Worm (Caenorhabditis elegans) whole organism, L1 larva: ENCODE results near the gene pro-1.

Source experiments
- C16A3.4 ChIP-seq: fragments of 150-350 bp; optimal IDR thresholded peaks from 2 replicates; lab custom pipeline; 2014; ENCODE audit warnings: missing biosample characterization, missing genetic modification characterization
- C34B4.2 ChIP-seq: sonication (generic microtip); optimal IDR thresholded peaks from 2 replicates; lab custom pipeline; 2017; ENCODE audit warnings: mild to moderate bottlenecking, missing genetic modification characterization, missing compliant biosample characterization
- Y116A8C.19 ChIP-seq: sonication (generic microtip); optimal IDR thresholded peaks from 2 replicates; lab custom pipeline; 2016; ENCODE audit warnings: missing compliant biosample characterization, missing genetic modification characterization, borderline replicate concordance
- aha-1 ChIP-seq: fragments of 150-350 bp; optimal IDR thresholded peaks from 2 replicates; lab custom pipeline; 2014; ENCODE audit warnings: missing biosample characterization, missing genetic modification characterization
- alr-1 ChIP-seq: fragments of 200-800 bp; sonication (Bioruptor generic); optimal IDR thresholded peaks from 2 replicates; lab custom pipeline; 2018; ENCODE audit warnings: borderline replicate concordance, mild to moderate bottlenecking, missing genetic modification characterization, missing compliant biosample characterization
- blmp-1 ChIP-seq: fragments of 150-350 bp; optimal IDR thresholded peaks from 2 replicates; lab custom pipeline; 2014; ENCODE audit warnings: missing biosample characterization, missing genetic modification characterization
- ceh-63 ChIP-seq: fragments of 200-800 bp; sonication (Bioruptor generic); optimal IDR thresholded peaks from 2 replicates; lab custom pipeline; 2018; ENCODE audit warnings: mild to moderate bottlenecking, missing genetic modification characterization, missing compliant biosample characterization
- ceh-90 ChIP-seq: sonication (generic microtip); optimal IDR thresholded peaks from 2 replicates; lab custom pipeline; 2016; ENCODE audit warnings: missing genetic modification characterization, missing compliant biosample characterization
- dpl-1 ChIP-seq, 3 experiments: fragments of 150-350 bp in 2 of 3; sonication (generic microtip) in 1 of 3; optimal IDR thresholded peaks; 2 replicates each; lab custom pipeline; 2014 to 2017; ENCODE audit warnings: missing biosample characterization in 3 of 3, missing genetic modification characterization in 3 of 3, missing genetic modification reagents in 3 of 3
- dsc-1 ChIP-seq: sonication (generic microtip); optimal IDR thresholded peaks from 2 replicates; lab custom pipeline; 2016; ENCODE audit warnings: mild to moderate bottlenecking, missing genetic modification characterization, missing compliant biosample characterization
- elt-3 ChIP-seq, 6 experiments: fragments of 150-350 bp in 1 of 6; sonication (generic microtip); optimal IDR thresholded peaks; 2 replicates each; lab custom pipeline; 2017 to 2018; ENCODE audit warnings: missing biosample characterization in 6 of 6, missing genetic modification characterization in 6 of 6, inconsistent platforms in 1 of 6
- hlh-17 ChIP-seq: fragments of 200-800 bp; sonication (Bioruptor generic); optimal IDR thresholded peaks from 2 replicates; lab custom pipeline; 2018; ENCODE audit warnings: missing genetic modification characterization, mild to moderate bottlenecking, missing compliant biosample characterization, moderate library complexity, borderline replicate concordance
- irx-1 ChIP-seq: sonication (generic microtip); optimal IDR thresholded peaks from 2 replicates; lab custom pipeline; 2016; ENCODE audit warnings: missing genetic modification characterization, missing compliant biosample characterization
- isw-1 ChIP-seq: fragments of 200-800 bp; sonication (Bioruptor generic); IDR thresholded peaks from 2 replicates; pipeline ENCODE4 v1.3.6; 2022; ENCODE audit warnings: missing genetic modification characterization, missing compliant biosample characterization
- lin-14 ChIP-seq: fragments of 200-800 bp; sonication (Bioruptor generic); optimal IDR thresholded peaks from 2 replicates; lab custom pipeline; 2018; ENCODE audit warnings: mild to moderate bottlenecking, missing genetic modification characterization, moderate library complexity, missing compliant biosample characterization
- lin-39 ChIP-seq: fragments of 150-350 bp; optimal IDR thresholded peaks from 2 replicates; lab custom pipeline; 2014; ENCODE audit warnings: missing biosample characterization, missing genetic modification reagents, missing genetic modification characterization
- lsy-2 ChIP-seq, 2 experiments: fragments of 150-350 bp; optimal IDR thresholded peaks; 2 replicates each; lab custom pipeline; 2014; ENCODE audit warnings: missing biosample characterization in 2 of 2, missing genetic modification characterization in 2 of 2
- mab-9 ChIP-seq: fragments of 200-800 bp; sonication (Bioruptor generic); IDR thresholded peaks from 2 replicates; pipeline ENCODE4 v1.3.6; 2022; ENCODE audit warnings: missing genetic modification reagents, missing genetic modification characterization, missing compliant biosample characterization
- mef-2 ChIP-seq: fragments of 150-350 bp; optimal IDR thresholded peaks from 2 replicates; lab custom pipeline; 2014; ENCODE audit warnings: missing biosample characterization, missing genetic modification characterization
- mep-1 ChIP-seq: fragments of 150-350 bp; optimal IDR thresholded peaks from 2 replicates; lab custom pipeline; 2014; ENCODE audit warnings: missing biosample characterization, missing genetic modification characterization
- nhr-11 ChIP-seq: fragments of 150-350 bp; optimal IDR thresholded peaks from 2 replicates; lab custom pipeline; 2014; ENCODE audit warnings: missing biosample characterization, missing genetic modification characterization
- nhr-77 ChIP-seq: fragments of 150-350 bp; optimal IDR thresholded peaks from 2 replicates; lab custom pipeline; 2014; ENCODE audit warnings: missing biosample characterization, missing genetic modification characterization
- nhr-84 ChIP-seq: sonication (generic microtip); optimal IDR thresholded peaks from 2 replicates; lab custom pipeline; 2017; ENCODE audit warnings: missing biosample characterization, missing genetic modification characterization
- nhr-90 ChIP-seq: sonication (generic microtip); optimal IDR thresholded peaks from 2 replicates; lab custom pipeline; 2016; ENCODE audit warnings: mild to moderate bottlenecking, missing genetic modification characterization, missing compliant biosample characterization; ENCODE audit not compliant: poor library complexity
- pag-3 ChIP-seq: sonication (generic microtip); optimal IDR thresholded peaks from 2 replicates; lab custom pipeline; 2017; ENCODE audit warnings: missing genetic modification characterization, mild to moderate bottlenecking, missing compliant biosample characterization, antibody characterized with exemption, borderline replicate concordance; ENCODE audit not compliant: insufficient read depth
- pqm-1 ChIP-seq: sonication (generic microtip); optimal IDR thresholded peaks from 3 replicates; lab custom pipeline; 2017; ENCODE audit warnings: missing biosample characterization, missing genetic modification characterization
- sup-37 ChIP-seq: fragments of 200-800 bp; sonication (Bioruptor generic); optimal IDR thresholded peaks from 2 replicates; lab custom pipeline; 2018; ENCODE audit warnings: mild to moderate bottlenecking, missing genetic modification characterization, missing compliant biosample characterization
- swsn-7 ChIP-seq: sonication (generic microtip); optimal IDR thresholded peaks from 2 replicates; lab custom pipeline; 2016; ENCODE audit warnings: missing genetic modification characterization, missing compliant biosample characterization
- tbx-2 ChIP-seq: sonication (generic microtip); optimal IDR thresholded peaks from 2 replicates; lab custom pipeline; 2016; ENCODE audit warnings: missing genetic modification characterization, missing compliant biosample characterization
- unc-130 ChIP-seq: fragments of 150-350 bp; optimal IDR thresholded peaks from 2 replicates; lab custom pipeline; 2017; ENCODE audit warnings: missing biosample characterization, missing genetic modification characterization, inconsistent platforms
- unc-86 ChIP-seq: sonication (generic microtip); optimal IDR thresholded peaks from 2 replicates; lab custom pipeline; 2016; ENCODE audit warnings: missing genetic modification characterization, missing compliant biosample characterization
- xbp-1 ChIP-seq: sonication (generic microtip); optimal IDR thresholded peaks from 2 replicates; lab custom pipeline; 2016; ENCODE audit warnings: missing genetic modification characterization, missing compliant biosample characterization
- zip-4 ChIP-seq: fragments of 200-800 bp; sonication (Bioruptor generic); optimal IDR thresholded peaks from 2 replicates; lab custom pipeline; 2018; ENCODE audit warnings: mild to moderate bottlenecking, missing genetic modification characterization, moderate library complexity, missing compliant biosample characterization
- ztf-4 ChIP-seq: fragments of 150-350 bp; optimal IDR thresholded peaks from 2 replicates; lab custom pipeline; 2014; ENCODE audit warnings: missing biosample characterization, missing genetic modification characterization

The pro-1 gene

DNA sequence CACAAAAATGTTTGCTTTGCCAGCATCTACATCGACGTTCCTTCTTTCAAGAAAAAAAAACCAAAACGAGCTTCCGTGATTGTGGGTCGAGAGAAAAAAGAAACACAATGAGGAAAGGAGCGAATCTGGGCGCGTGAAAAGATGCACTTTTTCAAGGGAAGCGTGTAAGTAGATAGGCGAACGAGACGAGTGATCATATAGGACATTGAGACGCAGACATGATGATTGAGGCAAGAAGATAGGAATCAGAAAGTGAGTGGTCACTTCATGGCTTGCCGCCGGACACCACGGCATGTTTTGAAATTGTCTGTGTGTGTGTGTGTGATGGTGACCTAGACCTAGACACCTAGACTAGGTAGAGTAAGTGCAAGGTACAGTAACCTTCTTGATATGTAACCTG, 40.2 kb downstream of the pro-1 start (continued):
- TF ChIP-seq elt-3 (tag; optimal IDR thresholded peaks at IDR 0.05; lab: Kevin White, UChicago) (peak in 2 of 6 experiments; percentile 26 to 57), ceh-63 (GFP tag; lab: Kevin White, UChicago) (no peak), swsn-7 (peak; percentile 22), lsy-2 (tag; optimal IDR thresholded peaks at IDR 0.05; lab: Kevin White, UChicago) (peak; percentile 18 to 41), pqm-1 (tag; lab: Kevin White, UChicago) (no peak), lin-14 (GFP tag; lab: Kevin White, UChicago) (peak; percentile 92), pag-3 (tag; lab: Kevin White, UChicago) (no peak), lin-39 (tag; lab: Kevin White, UChicago) (no peak), irx-1 (peak; percentile 33)

DNA sequence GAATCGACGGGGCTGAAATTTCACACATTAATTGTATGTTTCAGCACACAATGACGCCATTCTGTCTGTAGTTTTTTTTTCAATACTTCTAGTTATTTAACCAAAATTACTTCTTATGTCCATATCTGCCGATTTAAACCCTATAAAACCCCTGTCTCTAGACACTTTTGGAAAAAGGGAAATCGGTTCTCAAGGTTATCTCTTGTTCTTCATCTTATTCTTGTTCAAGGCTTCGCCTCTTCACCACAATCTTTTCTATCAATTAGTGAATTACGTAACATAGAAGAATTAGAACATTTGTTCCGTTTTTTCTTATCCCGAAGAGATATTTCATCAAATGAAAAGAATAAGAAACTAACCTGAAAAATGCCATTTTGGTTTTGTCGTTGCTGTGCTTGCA, 41.1 kb downstream of the pro-1 start:
- TF ChIP-seq ceh-90 (tag; lab: Kevin White, UChicago) (no peak), swsn-7 (no peak), blmp-1 (peak; percentile 85), ztf-4 (no peak), dpl-1 (GFP tag; optimal IDR thresholded peaks at IDR 0.05; lab: Kevin White, UChicago) (no peak), aha-1 (tag; lab: Kevin White, UChicago) (no peak), C34B4.2 (no peak), elt-3 (tag; optimal IDR thresholded peaks at IDR 0.05; lab: Kevin White, UChicago) (no peak)

DNA sequence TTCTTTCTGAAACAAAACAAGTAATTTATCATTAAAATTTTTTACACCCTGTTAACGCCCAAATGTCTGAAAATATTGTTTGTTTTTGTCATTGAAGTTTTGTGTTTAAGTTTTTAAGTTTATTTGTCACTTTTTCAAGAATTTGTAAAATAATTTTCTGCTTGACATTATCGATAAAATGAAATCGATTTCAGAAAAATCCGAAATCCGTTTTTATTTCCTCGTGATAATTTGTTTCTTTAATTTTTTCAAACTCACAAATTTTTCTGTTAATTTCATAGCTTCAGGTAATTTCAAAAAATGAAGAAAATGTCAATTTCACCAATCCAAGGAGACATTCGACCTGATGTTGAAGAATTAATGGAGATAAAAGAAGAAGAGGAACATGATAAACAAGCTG, 45.9 kb downstream of the pro-1 start, which contains the start of gene ZK666.12:
TSS of gene ZK666.12 (plus strand) at position 301 of the 400 bp plus-strand sequence.
- TF ChIP-seq Y116A8C.19 (tag; lab: Kevin White, UChicago) (no peak), tbx-2 (tag; lab: Kevin White, UChicago) (no peak), alr-1 (tag; lab: Kevin White, UChicago) (no peak), ceh-90 (tag; lab: Kevin White, UChicago) (no peak), swsn-7 (no peak), nhr-77 (tag; lab: Kevin White, UChicago) (no peak), irx-1 (no peak), C34B4.2 (no peak), nhr-84 (no peak), C16A3.4 (tag; lab: Kevin White, UChicago) (no peak), xbp-1 (no peak), mef-2 (tag; lab: Kevin White, UChicago) (no peak), zip-4 (GFP tag; lab: Kevin White, UChicago) (no peak), dsc-1 (tag; lab: Kevin White, UChicago) (no peak), unc-86 (tag; lab: Kevin White, UChicago) (no peak), mep-1 (tag; lab: Kevin White, UChicago) (no peak)

DNA sequence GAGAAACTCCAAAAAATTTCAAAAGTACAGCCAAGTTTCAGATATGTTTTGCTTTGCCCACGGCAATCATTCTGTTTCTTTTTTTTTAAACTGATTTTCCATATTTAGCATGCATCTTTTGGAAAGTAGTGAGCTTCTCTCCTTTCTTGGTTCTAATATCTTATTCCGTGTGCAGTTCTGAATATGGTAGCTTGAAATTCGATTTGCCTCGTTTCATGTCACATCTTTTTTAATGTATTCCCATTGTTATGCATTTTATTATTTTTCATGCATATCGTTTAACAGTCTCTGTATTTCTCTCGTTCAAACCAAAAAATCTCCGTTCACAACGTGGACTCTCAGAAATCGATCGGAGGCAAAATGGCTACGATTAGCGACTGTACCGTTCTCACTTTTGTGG, 47.3 kb downstream of the pro-1 start, which contains the start of gene ZK666.14:
TSS of gene ZK666.14 (plus strand) at position 301 of the 400 bp plus-strand sequence.
- TF ChIP-seq pqm-1 (tag; lab: Kevin White, UChicago): no peak
- TF ChIP-seq nhr-11: no peak
- no peak for TF ChIP-seq sup-37 (GFP tag; lab: Kevin White, UChicago)
- TF ChIP-seq nhr-90 (tag; lab: Kevin White, UChicago): no peak
- no peak for TF ChIP-seq mab-9 (GFP tag; lab: Robert Waterston, UW)
- no peak for TF ChIP-seq isw-1 (GFP tag; lab: Robert Waterston, UW)
- TF ChIP-seq lin-14 (GFP tag; lab: Kevin White, UChicago): no peak
- TF ChIP-seq hlh-17 (GFP tag; lab: Kevin White, UChicago): no peak
- no peak for TF ChIP-seq ceh-90 (tag; lab: Kevin White, UChicago)
- no peak for TF ChIP-seq Y116A8C.19 (tag; lab: Kevin White, UChicago)
- TF ChIP-seq unc-130 (tag; lab: Kevin White, UChicago): no peak
- no peak for TF ChIP-seq mef-2 (tag; lab: Kevin White, UChicago)
- no peak for TF ChIP-seq unc-86 (tag; lab: Kevin White, UChicago)
